Fruit fly (Drosophila melanogaster) whole organism: ENCODE measurements around the gene CG5447.

Experiments used
- CG8478 ChIP-seq: fragments of >200 bp; optimal IDR thresholded peaks from 2 replicates; lab custom pipeline; 2018; ENCODE audit warnings: inconsistent platforms
- Dll ChIP-seq: fragments of >200 bp; optimal IDR thresholded peaks from 2 replicates; lab custom pipeline; 2017
- EcR ChIP-seq, 2 experiments: fragments of >200 bp; optimal IDR thresholded peaks; 2 replicates each; lab custom pipeline; 2017; ENCODE audit warnings: missing biosample characterization in 2 of 2, missing genetic modification characterization in 2 of 2, missing genetic modification reagents in 2 of 2
- pan ChIP-seq: fragments of >200 bp; optimal IDR thresholded peaks from 2 replicates; lab custom pipeline; 2017
- psq ChIP-seq: fragments of >200 bp; optimal IDR thresholded peaks from 2 replicates; lab custom pipeline; 2017
- usp ChIP-seq: fragments of >200 bp; optimal IDR thresholded peaks from 2 replicates; lab custom pipeline; 2017; ENCODE audit warnings: missing biosample characterization, missing genetic modification characterization, mixed read lengths

Gene CG5447

dm6 chr3R:26462173-26462959, 10.0 kb downstream of the CG5447 start:
- TF ChIP-seq Dll (lab: Kevin White, UChicago): peak; percentile 15
- TF ChIP-seq pan (lab: Kevin White, UChicago): no peak

- TF ChIP-seq CG8478 (no peak), usp (GFP tag; lab: Kevin White, UChicago) (no peak), EcR (GFP tag; optimal IDR thresholded peaks at IDR 0.05; lab: Kevin White, UChicago) (no peak), psq (lab: Kevin White, UChicago) (no peak), Dll (lab: Kevin White, UChicago) (no peak), pan (lab: Kevin White, UChicago) (no peak)
Observed at dm6 chr3R:26463146-26463545, 10.8 kb downstream of the CG5447 start.

dm6 chr3R:26463558-26463957, 11.2 kb downstream of the CG5447 start:
- TF ChIP-seq psq (lab: Kevin White, UChicago) (no peak), pan (lab: Kevin White, UChicago) (no peak), CG8478 (no peak), EcR (GFP tag; optimal IDR thresholded peaks at IDR 0.05; lab: Kevin White, UChicago) (no peak), usp (GFP tag; lab: Kevin White, UChicago) (no peak), Dll (lab: Kevin White, UChicago) (no peak)

- TF ChIP-seq Dll (lab: Kevin White, UChicago) (no peak), usp (GFP tag; lab: Kevin White, UChicago) (no peak), EcR (GFP tag; optimal IDR thresholded peaks at IDR 0.05; lab: Kevin White, UChicago) (no peak), pan (lab: Kevin White, UChicago) (no peak), CG8478 (no peak), psq (lab: Kevin White, UChicago) (no peak)
Observed at dm6 chr3R:26464370-26464769, 12.0 kb downstream of the CG5447 start.

- TF ChIP-seq usp (GFP tag; lab: Kevin White, UChicago) (no peak), Dll (lab: Kevin White, UChicago) (no peak), CG8478 (no peak)
Observed at dm6 chr3R:26465121-26465520, 12.8 kb downstream of the CG5447 start.

- TF ChIP-seq EcR (GFP tag; optimal IDR thresholded peaks at IDR 0.05; lab: Kevin White, UChicago): no peak
- TF ChIP-seq CG8478: no peak
- no peak for TF ChIP-seq psq (lab: Kevin White, UChicago)
- TF ChIP-seq usp (GFP tag; lab: Kevin White, UChicago): no peak
- no peak for TF ChIP-seq pan (lab: Kevin White, UChicago)
- no peak for TF ChIP-seq Dll (lab: Kevin White, UChicago)
Observed at dm6 chr3R:26478040-26478439, 25.7 kb downstream of the CG5447 start.

dm6 chr3R:26478644-26479043, 26.3 kb downstream of the CG5447 start:
- TF ChIP-seq psq (lab: Kevin White, UChicago): no peak
- TF ChIP-seq pan (lab: Kevin White, UChicago): no peak
- TF ChIP-seq Dll (lab: Kevin White, UChicago): no peak
- no peak for TF ChIP-seq usp (GFP tag; lab: Kevin White, UChicago)
- no peak for TF ChIP-seq CG8478
- no peak for TF ChIP-seq EcR (GFP tag; optimal IDR thresholded peaks at IDR 0.05; lab: Kevin White, UChicago)

- no peak for TF ChIP-seq psq (lab: Kevin White, UChicago)
- no peak for TF ChIP-seq Dll (lab: Kevin White, UChicago)
- no peak for TF ChIP-seq CG8478
- no peak for TF ChIP-seq pan (lab: Kevin White, UChicago)
- no peak for TF ChIP-seq usp (GFP tag; lab: Kevin White, UChicago)
- no peak for TF ChIP-seq EcR (GFP tag; optimal IDR thresholded peaks at IDR 0.05; lab: Kevin White, UChicago)
Observed at dm6 chr3R:26479208-26479607, 26.9 kb downstream of the CG5447 start.

dm6 chr3R:26480362-26480761, 28.0 kb downstream of the CG5447 start:
- TF ChIP-seq CG8478 (no peak), Dll (lab: Kevin White, UChicago) (no peak), usp (GFP tag; lab: Kevin White, UChicago) (no peak), psq (lab: Kevin White, UChicago) (no peak), EcR (GFP tag; optimal IDR thresholded peaks at IDR 0.05; lab: Kevin White, UChicago) (no peak), pan (lab: Kevin White, UChicago) (no peak)

dm6 chr3R:26481231-26481630, 28.9 kb downstream of the CG5447 start:
- TF ChIP-seq CG8478 (no peak), pan (lab: Kevin White, UChicago) (no peak), usp (GFP tag; lab: Kevin White, UChicago) (no peak), EcR (GFP tag; optimal IDR thresholded peaks at IDR 0.05; lab: Kevin White, UChicago) (no peak), psq (lab: Kevin White, UChicago) (no peak), Dll (lab: Kevin White, UChicago) (no peak)

dm6 chr3R:26483657-26484056, 31.3 kb downstream of the CG5447 start:
- TF ChIP-seq CG8478 (no peak), pan (lab: Kevin White, UChicago) (no peak), Dll (lab: Kevin White, UChicago) (no peak), EcR (GFP tag; optimal IDR thresholded peaks at IDR 0.05; lab: Kevin White, UChicago) (no peak), usp (GFP tag; lab: Kevin White, UChicago) (no peak), psq (lab: Kevin White, UChicago) (no peak)

dm6 chr3R:26484511-26484910, 32.2 kb downstream of the CG5447 start:
- TF ChIP-seq Dll (lab: Kevin White, UChicago): no peak
- TF ChIP-seq EcR (GFP tag; optimal IDR thresholded peaks at IDR 0.05; lab: Kevin White, UChicago): no peak
- no peak for TF ChIP-seq psq (lab: Kevin White, UChicago)
- TF ChIP-seq CG8478: no peak
- no peak for TF ChIP-seq usp (GFP tag; lab: Kevin White, UChicago)
- TF ChIP-seq pan (lab: Kevin White, UChicago): no peak
